Fruit fly (Drosophila melanogaster) whole organism, prepupa: Measurements from ENCODE around the gene bark.

Source experiments
- Blimp-1 ChIP-seq: fragments of 200-800 bp; sonication (Bioruptor generic); optimal IDR thresholded peaks from 3 replicates; lab custom pipeline; 2017; ENCODE audit warnings: missing biosample characterization, missing genetic modification characterization, mild to moderate bottlenecking, moderate library complexity, missing genetic modification reagents
- CG10669 ChIP-seq: fragments of 200-800 bp; sonication (Bioruptor generic); optimal IDR thresholded peaks from 3 replicates; lab custom pipeline; 2018; ENCODE audit warnings: missing biosample characterization, mild to moderate bottlenecking, missing genetic modification characterization, moderate library complexity
- CG11294 ChIP-seq: fragments of 200-800 bp; sonication (Bioruptor generic); IDR thresholded peaks from 2 replicates; pipeline ENCODE4 v1.3.6; 2022; ENCODE audit warnings: missing biosample characterization, missing genetic modification characterization
- CG11762 ChIP-seq: fragments of 200-800 bp; sonication (Bioruptor generic); optimal IDR thresholded peaks from 3 replicates; lab custom pipeline; 2016; ENCODE audit warnings: missing biosample characterization, missing genetic modification characterization; ENCODE audit not compliant: insufficient read depth
- CG11902 ChIP-seq: fragments of 200-800 bp; sonication (Bioruptor generic); optimal IDR thresholded peaks from 3 replicates; lab custom pipeline; 2016; ENCODE audit warnings: missing biosample characterization, missing genetic modification characterization
- CG15336 ChIP-seq: fragments of 200-800 bp; sonication (Bioruptor generic); IDR thresholded peaks from 2 replicates; pipeline ENCODE4 v1.3.6; 2022; ENCODE audit warnings: missing biosample characterization, missing genetic modification characterization
- CG1621 ChIP-seq: fragments of 200-800 bp; sonication (Bioruptor generic); optimal IDR thresholded peaks from 3 replicates; lab custom pipeline; 2018; ENCODE audit warnings: missing biosample characterization, mild to moderate bottlenecking, missing genetic modification characterization
- CG16779 ChIP-seq: fragments of 200-800 bp; sonication (Bioruptor generic); optimal IDR thresholded peaks from 3 replicates; lab custom pipeline; 2017; ENCODE audit warnings: missing biosample characterization, mild to moderate bottlenecking, missing genetic modification characterization
- CG3032 ChIP-seq: fragments of 200-800 bp; optimal IDR thresholded peaks from 2 replicates; lab custom pipeline; 2019; ENCODE audit warnings: missing biosample characterization, mild to moderate bottlenecking, missing genetic modification characterization, moderate library complexity
- CG31627 ChIP-seq: fragments of 200-800 bp; sonication (Bioruptor generic); optimal IDR thresholded peaks from 3 replicates; lab custom pipeline; 2016; ENCODE audit warnings: missing biosample characterization, missing genetic modification characterization
- CG32006 ChIP-seq: fragments of 200-800 bp; sonication (Bioruptor generic); optimal IDR thresholded peaks from 3 replicates; lab custom pipeline; 2017; ENCODE audit warnings: missing biosample characterization, mild to moderate bottlenecking, missing genetic modification characterization
- CG34406 ChIP-seq: fragments of 200-800 bp; sonication (Bioruptor generic); optimal IDR thresholded peaks from 3 replicates; lab custom pipeline; 2016; ENCODE audit warnings: missing biosample characterization, missing genetic modification characterization
- CG3919 ChIP-seq: fragments of 200-800 bp; sonication (Bioruptor generic); optimal IDR thresholded peaks from 3 replicates; lab custom pipeline; 2016; ENCODE audit warnings: missing biosample characterization, missing genetic modification characterization
- CG4318 ChIP-seq: fragments of 200-800 bp; sonication (Bioruptor generic); optimal IDR thresholded peaks from 3 replicates; lab custom pipeline; 2017; ENCODE audit warnings: missing biosample characterization, mild to moderate bottlenecking, missing genetic modification characterization
- CG6163 ChIP-seq: fragments of 200-800 bp; sonication (Bioruptor generic); IDR thresholded peaks from 3 replicates; pipeline ENCODE4 v1.3.6; 2022; ENCODE audit warnings: missing biosample characterization, missing genetic modification characterization
- CG6792 ChIP-seq: fragments of 200-800 bp; sonication (Bioruptor generic); optimal IDR thresholded peaks from 3 replicates; lab custom pipeline; 2016; ENCODE audit warnings: missing biosample characterization, missing genetic modification characterization
- CG6808 ChIP-seq: fragments of 200-800 bp; sonication (Bioruptor generic); optimal IDR thresholded peaks from 3 replicates; lab custom pipeline; 2017; ENCODE audit warnings: missing biosample characterization, missing genetic modification characterization, mild to moderate bottlenecking, moderate library complexity, missing genetic modification reagents
- CG7368 ChIP-seq: fragments of 200-800 bp; sonication (Bioruptor generic); optimal IDR thresholded peaks from 3 replicates; lab custom pipeline; 2016; ENCODE audit warnings: missing biosample characterization, missing genetic modification characterization
- CG8119 ChIP-seq: fragments of 200-800 bp; sonication (Bioruptor generic); IDR thresholded peaks from 3 replicates; pipeline ENCODE4 v1.3.6; 2022; ENCODE audit warnings: missing biosample characterization, missing genetic modification characterization
- CG8319 ChIP-seq: fragments of 200-800 bp; sonication (Bioruptor generic); optimal IDR thresholded peaks from 3 replicates; lab custom pipeline; 2016; ENCODE audit warnings: missing biosample characterization, missing genetic modification characterization
- CG8632 ChIP-seq: fragments of 200-800 bp; sonication (Bioruptor generic); optimal IDR thresholded peaks from 3 replicates; lab custom pipeline; 2016; ENCODE audit warnings: missing biosample characterization, missing genetic modification characterization
- CG9139 ChIP-seq: fragments of 200-800 bp; sonication (Bioruptor generic); optimal IDR thresholded peaks from 3 replicates; lab custom pipeline; 2017; ENCODE audit warnings: missing biosample characterization, mild to moderate bottlenecking, missing genetic modification characterization
- Eip75B ChIP-seq: fragments of 200-800 bp; sonication (Bioruptor generic); optimal IDR thresholded peaks from 3 replicates; lab custom pipeline; 2016; ENCODE audit warnings: missing biosample characterization, missing genetic modification characterization
- Eip78C ChIP-seq: fragments of 200-800 bp; sonication (Bioruptor generic); peaks from one replicate; lab custom pipeline; 2016; ENCODE audit warnings: missing biosample characterization, missing genetic modification characterization
- Eip93F ChIP-seq: fragments of 200-800 bp; sonication (Bioruptor generic); optimal IDR thresholded peaks from 2 replicates; lab custom pipeline; 2016; ENCODE audit warnings: missing biosample characterization, mild to moderate bottlenecking, missing genetic modification characterization
- Ets21C ChIP-seq: fragments of 200-800 bp; sonication (Bioruptor generic); optimal IDR thresholded peaks from 3 replicates; lab custom pipeline; 2016; ENCODE audit warnings: missing biosample characterization, missing genetic modification characterization
- Ets96B ChIP-seq: fragments of 200-800 bp; optimal IDR thresholded peaks from 2 replicates; lab custom pipeline; 2019; ENCODE audit warnings: missing biosample characterization, mild to moderate bottlenecking, missing genetic modification characterization, moderate library complexity
- Gug ChIP-seq: fragments of 200-800 bp; sonication (Bioruptor generic); IDR thresholded peaks from 2 replicates; pipeline ENCODE4 v1.3.6; 2022; ENCODE audit warnings: missing biosample characterization, missing genetic modification characterization
- Hr38 ChIP-seq: sonication (Bioruptor generic); optimal IDR thresholded peaks from 2 replicates; lab custom pipeline; 2016; ENCODE audit warnings: missing biosample characterization, missing genetic modification characterization
- Hr39 ChIP-seq: fragments of 200-800 bp; sonication (Bioruptor generic); optimal IDR thresholded peaks from 2 replicates; lab custom pipeline; 2016; ENCODE audit warnings: missing biosample characterization, missing genetic modification characterization
- OdsH ChIP-seq: fragments of 200-800 bp; sonication (Bioruptor generic); optimal IDR thresholded peaks from 3 replicates; lab custom pipeline; 2016; ENCODE audit warnings: missing biosample characterization, missing genetic modification characterization
- Sox102F ChIP-seq: fragments of 200-800 bp; sonication (Bioruptor generic); optimal IDR thresholded peaks from 2 replicates; lab custom pipeline; 2016; ENCODE audit warnings: missing biosample characterization, mild to moderate bottlenecking, missing genetic modification characterization
- Sox14 ChIP-seq: fragments of 200-800 bp; sonication (Bioruptor generic); optimal IDR thresholded peaks from 3 replicates; lab custom pipeline; 2016; ENCODE audit warnings: missing biosample characterization, missing genetic modification characterization
- Sox15 ChIP-seq: fragments of 200-800 bp; sonication (Bioruptor generic); optimal IDR thresholded peaks from 3 replicates; lab custom pipeline; 2016; ENCODE audit warnings: missing biosample characterization, missing genetic modification characterization
- achi ChIP-seq: fragments of 200-800 bp; sonication (Bioruptor generic); optimal IDR thresholded peaks from 3 replicates; lab custom pipeline; 2016; ENCODE audit warnings: missing biosample characterization, missing genetic modification characterization
- acj6 ChIP-seq: fragments of 200-800 bp; sonication (Bioruptor generic); optimal IDR thresholded peaks from 3 replicates; lab custom pipeline; 2016; ENCODE audit warnings: missing biosample characterization, missing genetic modification characterization
- cyc ChIP-seq: fragments of 200-800 bp; sonication (Bioruptor generic); optimal IDR thresholded peaks from 3 replicates; lab custom pipeline; 2016; ENCODE audit warnings: missing biosample characterization, missing genetic modification characterization
- dac ChIP-seq: fragments of 200-800 bp; sonication (Bioruptor generic); optimal IDR thresholded peaks from 2 replicates; lab custom pipeline; 2017; ENCODE audit warnings: missing biosample characterization, mild to moderate bottlenecking, missing genetic modification characterization
- dsx ChIP-seq: fragments of 200-800 bp; optimal IDR thresholded peaks from 3 replicates; lab custom pipeline; 2019; ENCODE audit warnings: missing biosample characterization, mild to moderate bottlenecking, missing genetic modification characterization, moderate library complexity; ENCODE audit not compliant: poor library complexity, severe bottlenecking
- esn ChIP-seq: fragments of 200-800 bp; sonication (Bioruptor generic); optimal IDR thresholded peaks from 2 replicates; lab custom pipeline; 2016; ENCODE audit warnings: missing biosample characterization, mild to moderate bottlenecking, missing genetic modification characterization, moderate library complexity
- fd59A ChIP-seq: fragments of 200-800 bp; sonication (Bioruptor generic); optimal IDR thresholded peaks from 2 replicates; lab custom pipeline; 2017; ENCODE audit warnings: missing biosample characterization, mild to moderate bottlenecking, missing genetic modification characterization, missing genetic modification reagents
- fd85E ChIP-seq: fragments of 200-800 bp; sonication (Bioruptor generic); optimal IDR thresholded peaks from 3 replicates; lab custom pipeline; 2016; ENCODE audit warnings: missing biosample characterization, missing genetic modification characterization
- fkh ChIP-seq: fragments of 200-800 bp; sonication (Bioruptor generic); optimal IDR thresholded peaks from 3 replicates; lab custom pipeline; 2017; ENCODE audit warnings: missing biosample characterization, mild to moderate bottlenecking, missing genetic modification characterization, moderate library complexity
- net ChIP-seq: fragments of 200-800 bp; sonication (Bioruptor generic); optimal IDR thresholded peaks from 3 replicates; lab custom pipeline; 2016; ENCODE audit warnings: missing biosample characterization, missing genetic modification characterization
- pdm3 ChIP-seq: fragments of 200-800 bp; sonication (Bioruptor generic); optimal IDR thresholded peaks from 3 replicates; lab custom pipeline; 2016; ENCODE audit warnings: missing biosample characterization, missing genetic modification characterization
- spab ChIP-seq: fragments of 200-800 bp; sonication (Bioruptor generic); optimal IDR thresholded peaks from 2 replicates; lab custom pipeline; 2017; ENCODE audit warnings: missing biosample characterization, mild to moderate bottlenecking, missing genetic modification characterization, missing genetic modification reagents
- ss ChIP-seq, 2 experiments: fragments of 200-800 bp; sonication (Bioruptor generic); optimal IDR thresholded peaks; 2 replicates in 1 of 2; 3 replicates in 1 of 2; lab custom pipeline; 2017 to 2018; ENCODE audit warnings: mild to moderate bottlenecking in 2 of 2, missing biosample characterization in 2 of 2, missing genetic modification characterization in 2 of 2, moderate library complexity in 1 of 2
- svp ChIP-seq: fragments of 200-800 bp; sonication (Bioruptor generic); peaks from one replicate; lab custom pipeline; 2016; ENCODE audit warnings: missing biosample characterization, missing genetic modification characterization
- topi ChIP-seq: fragments of 200-800 bp; sonication (Bioruptor generic); optimal IDR thresholded peaks from 3 replicates; lab custom pipeline; 2016; ENCODE audit warnings: missing biosample characterization, missing genetic modification characterization
- vri ChIP-seq: fragments of 200-800 bp; sonication (Bioruptor generic); optimal IDR thresholded peaks from 3 replicates; lab custom pipeline; 2016; ENCODE audit warnings: missing biosample characterization, mild to moderate bottlenecking, missing genetic modification characterization

bark gene

dm6 chr2L:3785402-3785801 is 1.6 kb upstream of the bark start:
- TF ChIP-seq Eip78C (GFP tag; lab: Kevin White, UChicago) (peak; percentile 56), CG31627 (GFP tag; lab: Kevin White, UChicago) (no peak)

- TF ChIP-seq dac (peak; percentile 18), CG6808 (GFP tag; lab: Kevin White, UChicago) (no peak), CG1621 (tag; lab: Kevin White, UChicago) (no peak), pdm3 (GFP tag; lab: Kevin White, UChicago) (peak; percentile 78), fkh (GFP tag; lab: Kevin White, UChicago) (no peak), achi (GFP tag; lab: Kevin White, UChicago) (peak; percentile 32), vri (peak; percentile 22), CG11294 (GFP tag; lab: Robert Waterston, UW) (no peak), CG16779 (no peak), fd85E (no peak), CG3919 (GFP tag; lab: Kevin White, UChicago) (peak; percentile 63), Hr38 (GFP tag; lab: Kevin White, UChicago) (no peak), topi (peak; percentile 43), Sox14 (GFP tag; lab: Kevin White, UChicago) (peak; percentile 77), ss (GFP tag; optimal IDR thresholded peaks at IDR 0.05; lab: Kevin White, UChicago) (no peak), CG9139 (GFP tag; lab: Kevin White, UChicago) (no peak), net (GFP tag; lab: Kevin White, UChicago) (peak; percentile 68), OdsH (GFP tag; lab: Kevin White, UChicago) (peak; percentile 62), CG6163 (GFP tag; lab: Robert Waterston, UW) (peak; percentile 51; the same call in 2 of the 3 replicates), CG8319 (GFP tag; lab: Kevin White, UChicago) (peak; percentile 32), CG6792 (GFP tag; lab: Kevin White, UChicago) (peak; percentile 47), Sox102F (GFP tag; lab: Kevin White, UChicago) (peak; percentile 63), CG4318 (GFP tag; lab: Kevin White, UChicago) (no peak), svp (peak; percentile 54), CG34406 (GFP tag; lab: Kevin White, UChicago) (peak; percentile 6), CG32006 (peak; percentile 10), CG8119 (GFP tag; lab: Robert Waterston, UW) (no peak), CG11902 (GFP tag; lab: Kevin White, UChicago) (peak; percentile 29), CG8632 (no peak), fd59A (GFP tag; lab: Kevin White, UChicago) (peak; percentile 19), cyc (GFP tag; lab: Kevin White, UChicago) (peak; percentile 79), esn (GFP tag; lab: Kevin White, UChicago) (peak; percentile 86), spab (GFP tag; lab: Kevin White, UChicago) (no peak), Gug (no peak), CG10669 (GFP tag; lab: Kevin White, UChicago) (peak; percentile 19), CG31627 (GFP tag; lab: Kevin White, UChicago) (peak; percentile 88), acj6 (peak; percentile 71), dsx (GFP tag; lab: Kevin White, UChicago) (no peak), Blimp-1 (GFP tag; lab: Kevin White, UChicago) (no peak), Ets21C (GFP tag; lab: Kevin White, UChicago) (peak; percentile 51), Sox15 (peak; percentile 47), CG15336 (GFP tag; lab: Robert Waterston, UW) (no peak), CG3032 (tag; lab: Kevin White, UChicago) (peak; percentile 26), Hr39 (GFP tag; lab: Kevin White, UChicago) (peak; percentile 87), Ets96B (tag; lab: Kevin White, UChicago) (no peak), Eip75B (GFP tag; lab: Kevin White, UChicago) (no peak), CG11762 (GFP tag; lab: Kevin White, UChicago) (no peak), CG7368 (GFP tag; lab: Kevin White, UChicago) (peak; percentile 27), Eip93F (GFP tag; lab: Kevin White, UChicago) (no peak)
Measured at dm6 chr2L:3786246-3786645, 721 bp upstream of the bark start.
